Worm (Caenorhabditis elegans) whole organism, early embryonic: ENCODE results near the gene enu-3.2.

Source experiments
- hmbx-1 ChIP-seq: sonication (generic microtip); optimal IDR thresholded peaks from 2 replicates; lab custom pipeline; 2016; ENCODE audit warnings: mild to moderate bottlenecking, missing genetic modification characterization, missing compliant biosample characterization
- pes-1 ChIP-seq: fragments of 200-800 bp; sonication (Bioruptor generic); IDR thresholded peaks from 2 replicates; pipeline ENCODE4 v1.3.6; 2022; ENCODE audit warnings: missing genetic modification reagents, missing genetic modification characterization, missing compliant biosample characterization
- tbx-11 ChIP-seq: fragments of 200-800 bp; sonication (Bioruptor generic); IDR thresholded peaks from 2 replicates; pipeline ENCODE4 v1.3.6; 2022; ENCODE audit warnings: missing genetic modification characterization, missing compliant biosample characterization

ce11 chrIII:4802707-4803106, 17.7 kb upstream of the enu-3.2 start, which contains the start of gene metl-5:
- TF ChIP-seq hmbx-1 (tag; lab: Kevin White, UChicago) (no peak), tbx-11 (no peak), pes-1 (no peak)
